Fruit fly (Drosophila melanogaster) whole organism: Measurements from ENCODE around the gene Irk1.

ENCODE experiments used
- CG8478 ChIP-seq: fragments of >200 bp; optimal IDR thresholded peaks from 2 replicates; lab custom pipeline; 2018; ENCODE audit warnings: inconsistent platforms
- Dll ChIP-seq: fragments of >200 bp; optimal IDR thresholded peaks from 2 replicates; lab custom pipeline; 2017
- EcR ChIP-seq, 2 experiments: fragments of >200 bp; optimal IDR thresholded peaks; 2 replicates each; lab custom pipeline; 2017; ENCODE audit warnings: missing biosample characterization in 2 of 2, missing genetic modification characterization in 2 of 2, missing genetic modification reagents in 2 of 2
- pan ChIP-seq: fragments of >200 bp; optimal IDR thresholded peaks from 2 replicates; lab custom pipeline; 2017
- psq ChIP-seq: fragments of >200 bp; optimal IDR thresholded peaks from 2 replicates; lab custom pipeline; 2017
- usp ChIP-seq: fragments of >200 bp; optimal IDR thresholded peaks from 2 replicates; lab custom pipeline; 2017; ENCODE audit warnings: missing biosample characterization, missing genetic modification characterization, mixed read lengths

The Irk1 gene

DNA sequence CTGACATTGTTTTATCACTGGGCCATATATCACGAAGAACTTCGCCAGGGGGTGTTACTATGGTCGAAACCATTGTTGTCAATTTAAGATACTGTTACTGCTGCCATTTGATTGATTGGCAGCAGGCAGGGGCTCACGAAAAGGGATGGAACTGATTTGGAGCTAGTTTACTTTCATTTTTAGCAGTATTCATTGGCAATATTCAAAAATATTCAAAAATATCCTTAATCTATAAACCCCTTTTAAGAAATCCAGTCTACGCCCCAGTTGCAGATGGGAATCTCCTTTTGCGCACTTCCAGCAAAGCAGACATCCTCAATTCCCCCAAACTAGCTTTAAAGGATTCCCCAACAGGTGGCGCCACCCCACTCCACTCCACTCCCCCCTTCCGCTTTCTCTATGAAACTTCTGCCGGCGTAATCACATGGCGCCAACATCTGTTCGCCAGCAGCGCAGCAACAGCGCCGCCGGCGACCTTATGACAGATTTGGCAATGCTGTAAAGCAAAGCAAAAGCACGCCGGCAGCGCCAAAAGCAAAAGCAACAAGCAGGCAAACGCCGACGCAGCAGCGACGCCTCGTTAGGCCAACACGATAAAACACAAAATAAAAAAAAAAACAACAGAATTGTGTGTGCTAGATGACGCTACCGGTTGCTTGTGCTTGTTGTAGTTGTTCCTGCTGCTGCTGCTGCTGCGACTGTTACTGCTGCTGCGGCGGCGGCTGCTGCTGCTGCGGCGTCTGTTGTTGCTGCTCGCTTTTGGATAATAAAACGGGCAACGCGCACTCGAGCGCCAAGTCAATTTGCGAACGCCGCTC is at the start of gene Irk1:
TSS of gene Irk1 (plus strand) at position 811 of the 818 bp plus-strand sequence.
- TF ChIP-seq usp (GFP tag; lab: Kevin White, UChicago) (no peak), psq (lab: Kevin White, UChicago) (no peak), pan (lab: Kevin White, UChicago) (no peak), CG8478 (no peak), EcR (GFP tag; optimal IDR thresholded peaks at IDR 0.05; lab: Kevin White, UChicago) (no peak), Dll (lab: Kevin White, UChicago) (no peak)

DNA sequence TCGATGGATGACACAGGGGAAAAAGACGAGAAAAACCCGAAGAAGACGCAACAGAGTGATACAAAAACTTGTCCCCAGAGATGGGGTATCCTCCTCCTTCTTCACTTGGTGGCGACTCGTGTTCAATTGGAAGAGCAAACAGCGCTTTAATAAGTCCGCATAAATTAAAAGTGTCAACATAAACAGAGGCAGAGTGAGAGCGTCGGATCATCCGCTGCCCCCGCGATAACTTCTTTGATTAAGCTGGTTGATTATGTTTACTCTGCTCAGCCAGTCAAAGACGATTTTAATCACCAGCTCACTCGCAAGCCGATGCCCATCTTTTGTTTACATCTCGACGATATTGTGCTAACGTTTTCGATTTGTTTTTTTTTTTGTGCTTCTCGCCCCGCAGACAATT is 48.2 kb upstream of the Irk1 start:
- TF ChIP-seq usp (GFP tag; lab: Kevin White, UChicago) (no peak), pan (lab: Kevin White, UChicago) (no peak), EcR (GFP tag; optimal IDR thresholded peaks at IDR 0.05; lab: Kevin White, UChicago) (no peak)

DNA sequence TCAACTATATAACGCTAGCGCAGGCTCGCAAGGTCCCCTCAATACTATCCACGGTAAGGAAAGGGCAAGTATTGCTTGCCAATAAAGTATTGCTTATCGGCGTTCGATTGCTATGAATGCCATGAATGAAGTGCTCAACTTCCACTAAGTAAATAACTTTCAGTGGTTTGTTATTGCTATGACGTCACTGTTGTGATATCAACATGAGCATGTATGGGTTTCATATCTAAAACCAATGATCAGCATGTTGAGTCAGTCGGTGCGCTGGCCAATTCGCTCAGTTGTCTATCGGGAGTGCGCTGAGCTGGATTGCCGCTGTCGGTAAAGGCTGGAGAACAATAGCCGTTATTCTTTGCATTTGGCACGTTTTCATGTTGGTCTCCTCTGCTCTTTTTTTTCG is 47.2 kb upstream of the Irk1 start:
- TF ChIP-seq Dll (lab: Kevin White, UChicago) (no peak), usp (GFP tag; lab: Kevin White, UChicago) (no peak), pan (lab: Kevin White, UChicago) (no peak), psq (lab: Kevin White, UChicago) (no peak), CG8478 (no peak), EcR (GFP tag; optimal IDR thresholded peaks at IDR 0.05; lab: Kevin White, UChicago) (no peak)

DNA sequence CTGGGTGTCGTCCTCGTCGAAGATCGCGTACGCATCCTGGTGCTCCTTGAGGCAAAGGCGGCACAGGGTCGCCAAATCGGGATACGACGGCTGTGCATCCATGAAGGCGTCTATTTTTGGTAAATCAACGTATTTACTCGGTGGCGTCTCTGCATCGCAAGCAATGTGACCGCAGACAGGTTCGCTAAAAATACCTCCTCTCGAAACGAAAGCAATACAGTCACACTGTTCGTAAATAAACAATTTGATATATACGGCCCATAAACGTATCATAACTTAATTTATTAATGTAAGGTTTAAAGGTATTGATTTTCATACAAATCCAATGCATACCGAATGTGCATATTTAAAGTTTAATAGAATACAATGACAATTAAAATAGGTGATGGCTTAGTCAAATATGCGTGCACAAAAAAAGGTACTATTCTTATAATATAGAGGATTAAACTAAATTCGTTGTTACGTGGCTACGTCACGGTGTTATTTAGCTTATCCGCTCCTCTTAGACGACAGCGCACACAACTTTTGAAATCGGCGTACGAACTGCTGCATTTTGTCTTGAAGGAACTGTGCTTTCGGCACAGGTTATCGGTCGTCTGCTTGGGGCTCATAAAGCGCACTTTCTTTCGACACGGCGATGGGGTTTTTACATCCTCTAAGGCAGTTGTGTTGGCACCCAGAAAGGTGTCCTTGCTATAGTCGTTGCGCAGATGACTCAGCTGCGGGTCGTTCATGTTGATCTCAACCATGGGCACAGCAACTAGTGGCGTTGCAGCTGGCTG is 41.7 kb upstream of the Irk1 start, which contains the start of gene CG31365:
TSS of gene CG31365 (minus strand) at position 182 of the 782 bp plus-strand sequence.
- TF ChIP-seq pan (lab: Kevin White, UChicago): no peak
- TF ChIP-seq CG8478: no peak
- no peak for TF ChIP-seq psq (lab: Kevin White, UChicago)
- TF ChIP-seq usp (GFP tag; lab: Kevin White, UChicago): no peak

DNA sequence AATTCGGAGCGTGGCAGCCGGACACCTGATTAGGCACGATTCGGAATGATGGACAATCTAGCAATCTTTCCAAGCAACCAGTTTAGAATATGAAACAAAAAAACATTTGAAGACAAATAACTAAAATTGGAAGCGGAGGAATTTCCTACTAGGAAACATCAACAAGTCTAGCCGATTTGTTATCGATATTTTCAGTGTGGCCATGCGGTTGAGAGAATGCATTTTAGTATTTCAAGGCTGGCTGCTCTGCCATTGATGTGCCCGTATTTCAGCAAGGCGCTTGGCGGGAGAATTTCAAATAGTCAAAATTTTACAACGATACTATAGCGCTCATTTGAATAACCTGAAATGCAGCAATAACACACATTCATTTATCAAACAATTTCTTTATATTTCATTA is 40.3 kb upstream of the Irk1 start, which contains the start of gene CG31457:
TSS of gene CG31457 (minus strand) at position 186 of the 400 bp plus-strand sequence.
- TF ChIP-seq Dll (lab: Kevin White, UChicago) (no peak), psq (lab: Kevin White, UChicago) (no peak), EcR (GFP tag; optimal IDR thresholded peaks at IDR 0.05; lab: Kevin White, UChicago) (no peak), pan (lab: Kevin White, UChicago) (no peak), usp (GFP tag; lab: Kevin White, UChicago) (no peak), CG8478 (no peak)

dm6 chr3R:23129617-23130016 is 38.5 kb upstream of the Irk1 start:
- TF ChIP-seq Dll (lab: Kevin White, UChicago) (no peak), psq (lab: Kevin White, UChicago) (no peak), pan (lab: Kevin White, UChicago) (no peak), EcR (GFP tag; optimal IDR thresholded peaks at IDR 0.05; lab: Kevin White, UChicago) (no peak), CG8478 (no peak), usp (GFP tag; lab: Kevin White, UChicago) (no peak)

DNA sequence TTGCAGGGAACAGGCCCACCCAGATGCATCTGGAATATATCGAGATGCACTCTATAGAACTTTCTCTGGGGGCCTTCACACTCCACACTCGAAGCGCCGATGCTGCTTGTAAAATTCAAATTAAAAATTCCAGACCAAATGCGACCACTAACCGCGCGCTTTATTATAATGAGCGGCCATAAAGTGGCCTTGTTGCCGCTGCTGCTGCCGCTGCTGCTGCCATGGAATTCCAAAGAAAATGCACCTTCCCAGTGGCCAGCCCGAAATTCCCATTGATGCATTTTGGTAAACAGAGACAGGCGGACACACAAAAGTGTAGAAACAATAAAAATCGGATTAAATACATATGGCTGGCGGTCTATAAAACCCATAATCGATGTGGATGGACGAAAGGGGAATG is 37.9 kb upstream of the Irk1 start:
- no peak for TF ChIP-seq psq (lab: Kevin White, UChicago)
- no peak for TF ChIP-seq Dll (lab: Kevin White, UChicago)
- TF ChIP-seq CG8478: no peak
- TF ChIP-seq EcR (GFP tag; optimal IDR thresholded peaks at IDR 0.05; lab: Kevin White, UChicago): no peak
- TF ChIP-seq usp (GFP tag; lab: Kevin White, UChicago): no peak
- TF ChIP-seq pan (lab: Kevin White, UChicago): no peak

DNA sequence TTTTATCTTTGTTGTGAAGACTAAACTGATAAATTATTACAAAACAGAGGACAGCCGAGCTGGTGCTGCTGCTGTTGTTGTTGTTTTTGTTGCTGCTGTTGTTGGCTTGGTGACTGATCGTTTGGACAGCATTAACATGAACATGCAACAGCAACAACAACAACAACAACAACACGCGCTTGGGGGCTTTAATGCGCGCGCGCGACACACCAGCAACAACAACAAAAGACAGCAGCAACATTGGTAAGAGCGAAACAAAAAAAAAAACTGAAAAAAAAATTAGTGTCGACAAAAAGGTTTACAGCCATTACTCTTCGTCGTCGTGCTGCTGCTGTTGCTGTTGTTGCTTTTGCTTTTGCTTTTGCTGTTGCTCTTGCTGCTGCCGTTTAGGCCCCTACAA is 37.2 kb upstream of the Irk1 start:
- TF ChIP-seq Dll (lab: Kevin White, UChicago): no peak
- no peak for TF ChIP-seq usp (GFP tag; lab: Kevin White, UChicago)
- TF ChIP-seq CG8478: no peak
- TF ChIP-seq psq (lab: Kevin White, UChicago): no peak

dm6 chr3R:23131341-23131884 is 36.7 kb upstream of the Irk1 start:
- TF ChIP-seq EcR (GFP tag; optimal IDR thresholded peaks at IDR 0.05; lab: Kevin White, UChicago) (no peak), usp (GFP tag; lab: Kevin White, UChicago) (no peak), CG8478 (no peak), Dll (lab: Kevin White, UChicago) (no peak), pan (lab: Kevin White, UChicago) (no peak), psq (lab: Kevin White, UChicago) (no peak)

DNA sequence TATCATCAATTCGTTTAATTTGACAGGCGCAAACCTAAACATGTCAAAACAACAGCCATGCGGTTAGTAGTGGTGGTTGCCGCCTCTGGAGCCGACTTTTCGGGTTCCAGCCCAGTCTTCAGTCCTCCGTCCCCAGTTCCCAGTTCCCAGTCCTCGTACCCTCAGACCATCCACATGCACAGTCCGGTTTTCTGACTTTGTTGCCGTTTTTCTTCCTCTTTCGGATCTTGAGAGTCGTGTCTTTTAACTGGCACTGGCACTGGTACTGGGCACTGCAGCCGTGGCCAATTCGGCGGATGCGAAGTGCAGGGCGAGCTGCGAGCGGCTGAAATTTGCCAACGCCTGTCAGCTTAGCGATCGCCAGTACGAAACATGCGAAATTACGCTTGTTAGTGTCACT is 35.8 kb upstream of the Irk1 start:
- TF ChIP-seq CG8478 (no peak), Dll (lab: Kevin White, UChicago) (no peak)

DNA sequence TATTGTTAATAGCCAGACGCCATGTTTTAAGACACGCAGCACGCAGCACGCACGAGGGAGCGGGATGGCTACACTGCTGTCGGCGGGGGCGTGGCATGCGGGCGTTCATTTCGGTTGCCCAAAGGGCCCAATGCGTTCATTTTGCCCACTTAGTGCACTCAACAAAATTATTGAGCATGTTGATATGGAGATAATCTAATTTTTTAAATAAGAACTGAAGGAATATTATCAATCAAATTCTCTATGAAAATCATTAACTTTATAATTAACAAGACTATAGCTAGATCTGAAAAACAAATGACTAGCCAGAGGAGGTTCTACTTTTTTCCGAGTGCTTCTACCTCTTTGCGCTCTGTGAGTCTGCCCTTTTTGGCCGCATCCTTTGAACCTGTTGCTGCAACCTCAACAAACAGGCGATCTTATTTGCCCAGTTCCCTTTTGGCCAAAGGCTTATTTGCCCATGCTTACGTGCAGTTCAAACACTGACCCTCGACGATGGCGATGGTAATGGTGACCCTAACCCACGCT is 34.8 kb upstream of the Irk1 start:
- no peak for TF ChIP-seq psq (lab: Kevin White, UChicago)
- no peak for TF ChIP-seq pan (lab: Kevin White, UChicago)
- TF ChIP-seq Dll (lab: Kevin White, UChicago): no peak
- TF ChIP-seq CG8478: no peak
- TF ChIP-seq EcR (GFP tag; optimal IDR thresholded peaks at IDR 0.05; lab: Kevin White, UChicago): no peak
- no peak for TF ChIP-seq usp (GFP tag; lab: Kevin White, UChicago)
